Fruit fly (Drosophila melanogaster) whole organism, embryonic: ENCODE data around the gene CG2865.

Experiments used
- Blimp-1 ChIP-seq: fragments of 200-800 bp; sonication (Bioruptor generic); optimal IDR thresholded peaks from 3 replicates; lab custom pipeline; 2018; ENCODE audit warnings: missing biosample characterization, missing genetic modification characterization, mild to moderate bottlenecking, moderate library complexity, missing genetic modification reagents
- CG10321 ChIP-seq: fragments of 200-800 bp; sonication (Bioruptor generic); IDR thresholded peaks from 2 replicates; pipeline ENCODE4 v1.3.6; 2022; ENCODE audit warnings: missing biosample characterization, missing genetic modification characterization
- CG10366 ChIP-seq: fragments of 200-800 bp; sonication (Bioruptor generic); IDR thresholded peaks from 2 replicates; pipeline ENCODE4 v1.3.6; 2022; ENCODE audit warnings: missing biosample characterization, missing genetic modification characterization
- CG11398 ChIP-seq: fragments of 200-800 bp; sonication (Bioruptor generic); optimal IDR thresholded peaks from 2 replicates; lab custom pipeline; 2016; ENCODE audit warnings: missing biosample characterization, missing genetic modification characterization
- CG14050 ChIP-seq: fragments of 200-800 bp; sonication (Bioruptor generic); IDR thresholded peaks from 3 replicates; pipeline ENCODE4 v1.3.6; 2022; ENCODE audit warnings: missing biosample characterization, missing genetic modification characterization
- CG1529 ChIP-seq: fragments of 200-800 bp; sonication (Bioruptor generic); optimal IDR thresholded peaks from 3 replicates; lab custom pipeline; 2018; ENCODE audit warnings: missing biosample characterization, missing genetic modification characterization
- CG15479 ChIP-seq: fragments of 200-800 bp; sonication (Bioruptor generic); optimal IDR thresholded peaks from 3 replicates; lab custom pipeline; 2019; ENCODE audit warnings: missing biosample characterization, mild to moderate bottlenecking, missing genetic modification characterization, moderate library complexity
- CG1647 ChIP-seq: fragments of 200-800 bp; sonication (Bioruptor generic); optimal IDR thresholded peaks from 3 replicates; lab custom pipeline; 2016; ENCODE audit warnings: missing biosample characterization, missing genetic modification characterization
- CG17385 ChIP-seq: fragments of 200-800 bp; sonication (Bioruptor generic); optimal IDR thresholded peaks from 3 replicates; lab custom pipeline; 2018; ENCODE audit warnings: missing biosample characterization, mild to moderate bottlenecking, missing genetic modification characterization
- CG17612 ChIP-seq: fragments of 200-800 bp; sonication (Bioruptor generic); IDR thresholded peaks from 2 replicates; pipeline ENCODE4 v1.3.6; 2022; ENCODE audit warnings: missing biosample characterization, missing genetic modification characterization
- CG18599 ChIP-seq: fragments of 200-800 bp; sonication (Bioruptor generic); optimal IDR thresholded peaks from 3 replicates; lab custom pipeline; 2017; ENCODE audit warnings: missing biosample characterization, missing genetic modification characterization, mild to moderate bottlenecking, moderate library complexity, missing genetic modification reagents
- CG18619 ChIP-seq: fragments of 200-800 bp; sonication (Bioruptor generic); optimal IDR thresholded peaks from 3 replicates; lab custom pipeline; 2017; ENCODE audit warnings: missing biosample characterization, mild to moderate bottlenecking, missing genetic modification characterization
- CG2875 ChIP-seq: fragments of 200-800 bp; sonication (Bioruptor generic); optimal IDR thresholded peaks from 2 replicates; lab custom pipeline; 2017; ENCODE audit warnings: missing biosample characterization, mild to moderate bottlenecking, missing genetic modification characterization, missing genetic modification reagents
- CG30431 ChIP-seq: fragments of 200-800 bp; sonication (Bioruptor generic); optimal IDR thresholded peaks from 2 replicates; lab custom pipeline; 2017; ENCODE audit warnings: missing biosample characterization, missing genetic modification characterization
- CG32772 ChIP-seq: fragments of 200-800 bp; sonication (Bioruptor generic); IDR thresholded peaks from 2 replicates; pipeline ENCODE4 v1.3.6; 2022; ENCODE audit warnings: missing biosample characterization, missing genetic modification characterization
- CG34422 ChIP-seq: fragments of 200-800 bp; sonication (Bioruptor generic); IDR thresholded peaks from 3 replicates; pipeline ENCODE4 v1.3.6; 2022; ENCODE audit warnings: missing biosample characterization, missing genetic modification characterization
- CG3847 ChIP-seq: fragments of 200-800 bp; sonication (Bioruptor generic); IDR thresholded peaks from 2 replicates; pipeline ENCODE4 v1.3.6; 2022; ENCODE audit warnings: missing biosample characterization, missing genetic modification characterization
- CG43689 ChIP-seq: fragments of 200-800 bp; sonication (Bioruptor generic); IDR thresholded peaks from 2 replicates; pipeline ENCODE4 v1.3.6; 2022; ENCODE audit warnings: missing biosample characterization, missing genetic modification characterization
- CG5180 ChIP-seq: fragments of 200-800 bp; sonication (Bioruptor generic); optimal IDR thresholded peaks from 3 replicates; lab custom pipeline; 2017; ENCODE audit warnings: missing biosample characterization, missing genetic modification characterization, mild to moderate bottlenecking, moderate library complexity, missing genetic modification reagents
- CG6254 ChIP-seq: fragments of 200-800 bp; sonication (Bioruptor generic); optimal IDR thresholded peaks from 3 replicates; lab custom pipeline; 2017; ENCODE audit warnings: mild to moderate bottlenecking, missing biosample characterization, missing genetic modification reagents, missing genetic modification characterization
- CG7987 ChIP-seq: fragments of 200-800 bp; sonication (Bioruptor generic); optimal IDR thresholded peaks from 2 replicates; lab custom pipeline; 2018; ENCODE audit warnings: missing biosample characterization, mild to moderate bottlenecking, missing genetic modification characterization, moderate library complexity
- CG8290 ChIP-seq, 3 experiments: fragments of 200-800 bp; sonication (Bioruptor generic); optimal IDR thresholded peaks; 2 replicates each; lab custom pipeline; 2016 to 2019; ENCODE audit warnings: missing biosample characterization in 3 of 3, missing genetic modification characterization in 3 of 3, mild to moderate bottlenecking in 2 of 3, moderate library complexity in 1 of 3
- CG8944 ChIP-seq: fragments of 200-800 bp; sonication (Bioruptor generic); optimal IDR thresholded peaks from 3 replicates; lab custom pipeline; 2016; ENCODE audit warnings: missing biosample characterization, missing genetic modification characterization
- Dll ChIP-seq: fragments of 200-800 bp; sonication (Bioruptor generic); IDR thresholded peaks from 4 replicates; pipeline ENCODE4 v1.3.6; 2022; ENCODE audit warnings: missing biosample characterization, missing genetic modification characterization; ENCODE audit not compliant: partially characterized antibody
- E2f2 ChIP-seq: fragments of 200-800 bp; sonication (Bioruptor generic); IDR thresholded peaks from 2 replicates; pipeline ENCODE4 v1.3.6; 2022; ENCODE audit warnings: missing biosample characterization, missing genetic modification characterization
- Lpt ChIP-seq: fragments of >200 bp; optimal IDR thresholded peaks from 2 replicates; lab custom pipeline; 2018; ENCODE audit warnings: missing biosample characterization, missing genetic modification characterization
- MTF-1 ChIP-seq: fragments of 200-800 bp; sonication (Bioruptor generic); optimal IDR thresholded peaks from 2 replicates; lab custom pipeline; 2018; ENCODE audit warnings: missing biosample characterization, mild to moderate bottlenecking, missing genetic modification characterization, borderline replicate concordance
- Mrtf ChIP-seq: fragments of 200-800 bp; sonication (Bioruptor generic); IDR thresholded peaks from 3 replicates; pipeline ENCODE4 v1.3.6; 2022; ENCODE audit warnings: missing biosample characterization, missing genetic modification characterization
- Nf-YC ChIP-seq: fragments of 200-800 bp; optimal IDR thresholded peaks from 3 replicates; lab custom pipeline; 2019; ENCODE audit warnings: missing biosample characterization, mild to moderate bottlenecking, missing genetic modification characterization, moderate library complexity
- Oli ChIP-seq: fragments of 200-800 bp; sonication (Bioruptor generic); optimal IDR thresholded peaks from 2 replicates; lab custom pipeline; 2018; ENCODE audit warnings: missing biosample characterization, mild to moderate bottlenecking, missing genetic modification characterization, moderate library complexity
- Poxn ChIP-seq: fragments of 200-800 bp; sonication (Bioruptor generic); IDR thresholded peaks from 2 replicates; pipeline ENCODE4 v1.3.6; 2022; ENCODE audit warnings: missing biosample characterization, missing genetic modification characterization
- Rfx ChIP-seq: fragments of 200-800 bp; sonication (Bioruptor generic); IDR thresholded peaks from 2 replicates; pipeline ENCODE4 v1.3.6; 2022; ENCODE audit warnings: missing biosample characterization, missing genetic modification characterization
- Trl ChIP-seq, 3 experiments: fragments of >200 bp in 2 of 3; fragments of 200-800 bp in 1 of 3; sonication (Bioruptor generic) in 1 of 3; optimal IDR thresholded peaks; 2 replicates in 1 of 3; 3 replicates in 2 of 3; lab custom pipeline; 2016 to 2017; ENCODE audit warnings: missing biosample characterization in 1 of 3, missing genetic modification characterization in 1 of 3
- ap ChIP-seq: fragments of 200-800 bp; sonication (Bioruptor generic); IDR thresholded peaks from 2 replicates; pipeline ENCODE4 v1.3.6; 2022; ENCODE audit warnings: missing biosample characterization, missing genetic modification characterization
- bbx ChIP-seq: fragments of 200-800 bp; sonication (Bioruptor generic); IDR thresholded peaks from 2 replicates; pipeline ENCODE4 v1.3.6; 2022; ENCODE audit warnings: missing biosample characterization, missing genetic modification characterization; ENCODE audit not compliant: partially characterized antibody
- crc ChIP-seq: fragments of 200-800 bp; sonication (Bioruptor generic); optimal IDR thresholded peaks from 2 replicates; lab custom pipeline; 2016; ENCODE audit warnings: missing biosample characterization, missing genetic modification characterization
- ems ChIP-seq: fragments of 200-800 bp; sonication (Bioruptor generic); optimal IDR thresholded peaks from 3 replicates; lab custom pipeline; 2016; ENCODE audit warnings: missing biosample characterization, missing genetic modification characterization
- ham ChIP-seq: fragments of 200-800 bp; sonication (Bioruptor generic); IDR thresholded peaks from 2 replicates; pipeline ENCODE4 v1.3.6; 2022; ENCODE audit warnings: missing biosample characterization, missing genetic modification characterization
- lilli ChIP-seq: fragments of 200-800 bp; sonication (Bioruptor generic); optimal IDR thresholded peaks from 3 replicates; lab custom pipeline; 2016; ENCODE audit warnings: missing biosample characterization, missing genetic modification characterization
- nom ChIP-seq: fragments of 200-800 bp; sonication (Bioruptor generic); optimal IDR thresholded peaks from 2 replicates; lab custom pipeline; 2017; ENCODE audit warnings: missing biosample characterization, missing genetic modification characterization, mild to moderate bottlenecking, moderate library complexity, missing genetic modification reagents
- pho ChIP-seq: fragments of 200-800 bp; sonication (Bioruptor generic); optimal IDR thresholded peaks from 2 replicates; lab custom pipeline; 2016; ENCODE audit warnings: missing biosample characterization, missing genetic modification characterization
- pnt ChIP-seq: fragments of 200-800 bp; sonication (Bioruptor generic); optimal IDR thresholded peaks from 3 replicates; lab custom pipeline; 2016; ENCODE audit warnings: missing biosample characterization, missing genetic modification characterization
- pros ChIP-seq: fragments of 200-800 bp; sonication (Bioruptor generic); optimal IDR thresholded peaks from 3 replicates; lab custom pipeline; 2019; ENCODE audit warnings: missing biosample characterization, mild to moderate bottlenecking, missing genetic modification characterization, moderate library complexity
- repo ChIP-seq: fragments of 200-800 bp; sonication (Bioruptor generic); optimal IDR thresholded peaks from 2 replicates; lab custom pipeline; 2016; ENCODE audit warnings: missing biosample characterization, missing genetic modification characterization
- toy ChIP-seq: fragments of 200-800 bp; sonication (Bioruptor generic); IDR thresholded peaks from 2 replicates; pipeline ENCODE4 v1.3.6; 2022; ENCODE audit warnings: missing biosample characterization, missing genetic modification characterization
- tup ChIP-seq: fragments of 200-800 bp; sonication (Bioruptor generic); optimal IDR thresholded peaks from 2 replicates; lab custom pipeline; 2016; ENCODE audit warnings: missing biosample characterization, mild to moderate bottlenecking, missing genetic modification characterization, moderate library complexity
- twi ChIP-seq: fragments of 200-800 bp; optimal IDR thresholded peaks from 2 replicates; lab custom pipeline; 2019; ENCODE audit warnings: missing biosample characterization, mild to moderate bottlenecking, missing genetic modification characterization, moderate library complexity
- unc-4 ChIP-seq: fragments of 200-800 bp; sonication (Bioruptor generic); IDR thresholded peaks from 2 replicates; pipeline ENCODE4 v1.3.6; 2022; ENCODE audit warnings: missing biosample characterization, missing genetic modification characterization; ENCODE audit not compliant: partially characterized antibody
- zf30C ChIP-seq: fragments of 200-800 bp; sonication (Bioruptor generic); optimal IDR thresholded peaks from 3 replicates; lab custom pipeline; 2018; ENCODE audit warnings: missing biosample characterization, mild to moderate bottlenecking, missing genetic modification characterization

CG2865 gene

DNA sequence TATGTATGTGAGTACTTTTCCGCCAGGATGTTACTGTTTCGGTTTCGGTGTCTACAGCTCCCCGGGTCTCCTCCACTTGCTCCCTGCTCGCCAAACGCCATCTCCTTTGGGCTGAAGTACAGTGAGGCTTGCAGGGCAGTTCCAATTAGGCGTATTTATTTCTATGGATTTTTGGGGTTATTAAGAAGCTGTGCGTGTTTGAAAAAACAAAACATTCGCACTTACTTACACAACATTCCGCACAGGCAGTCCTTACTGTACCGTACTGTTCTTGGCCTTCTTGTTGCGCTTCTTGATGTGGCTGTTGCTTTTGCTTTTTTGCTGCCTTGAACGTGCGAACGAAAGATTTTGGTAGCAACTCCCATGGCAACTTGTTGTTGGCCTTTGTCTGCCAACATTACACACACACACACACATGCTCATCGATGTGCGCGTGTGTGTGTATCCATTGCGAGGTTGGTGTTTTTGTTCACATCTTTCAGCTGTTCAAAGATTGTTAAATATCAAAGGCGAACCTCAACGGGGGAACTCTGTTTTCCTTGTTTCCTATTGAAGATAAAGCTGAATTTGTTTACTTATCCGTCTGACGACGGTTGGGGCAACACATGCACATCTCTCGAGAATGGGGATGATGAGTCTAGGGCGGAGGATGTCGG lies 28.8 kb upstream of the CG2865 start (continued):
- TF ChIP-seq twi (peak; percentile 21), CG18599 (peak; percentile 73), unc-4 (GFP tag; lab: Robert Waterston, UW) (no peak), Lpt (no peak), CG18619 (GFP tag; lab: Kevin White, UChicago) (peak; percentile 36), pnt (peak; percentile 44), CG17385 (peak; percentile 36), CG3847 (GFP tag; lab: Robert Waterston, UW) (peak; percentile 49; the same call in 1 of the 2 replicates), CG7987 (no peak), tup (GFP tag; lab: Kevin White, UChicago) (no peak), CG17612 (GFP tag; lab: Robert Waterston, UW) (no peak), E2f2 (GFP tag; lab: Robert Waterston, UW) (peak; percentile 41; the same call in 1 of the 2 replicates), nom (peak; percentile 63), CG5180 (GFP tag; lab: Kevin White, UChicago) (no peak), pros (no peak), Poxn (no peak), CG8290 (GFP tag; optimal IDR thresholded peaks at IDR 0.05; lab: Kevin White, UChicago) (no peak), CG8290 (tag; optimal IDR thresholded peaks at IDR 0.05; lab: Kevin White, UChicago) (peak in 1 of 2 experiments; percentile 69), CG30431 (GFP tag; lab: Kevin White, UChicago) (peak; percentile 2), Oli (tag; lab: Kevin White, UChicago) (peak; percentile 49), ham (GFP tag; lab: Robert Waterston, UW) (no peak), CG2875 (no peak), ems (GFP tag; lab: Kevin White, UChicago) (no peak), Trl (optimal IDR thresholded peaks at IDR 0.05; lab: Kevin White, UChicago) (no peak), Trl (GFP tag; optimal IDR thresholded peaks at IDR 0.05; lab: Kevin White, UChicago) (peak; percentile 44), CG1647 (GFP tag; lab: Kevin White, UChicago) (no peak), zf30C (GFP tag; lab: Kevin White, UChicago) (no peak), CG14050 (GFP tag; lab: Robert Waterston, UW) (peak; percentile 70), lilli (GFP tag; lab: Kevin White, UChicago) (peak; percentile 65), CG1529 (GFP tag; lab: Kevin White, UChicago) (peak; percentile 2), CG10366 (peak; percentile 65), CG43689 (GFP tag; lab: Robert Waterston, UW) (no peak), CG11398 (GFP tag; lab: Kevin White, UChicago) (peak; percentile 17), Blimp-1 (no peak), CG15479 (GFP tag; lab: Kevin White, UChicago) (no peak), CG6254 (GFP tag; lab: Kevin White, UChicago) (no peak), CG10321 (GFP tag; lab: Robert Waterston, UW) (no peak), toy (GFP tag; lab: Robert Waterston, UW) (no peak), CG34422 (GFP tag; lab: Robert Waterston, UW) (peak; percentile 58; the same call in 2 of the 3 replicates), crc (GFP tag; lab: Kevin White, UChicago) (no peak), repo (GFP tag; lab: Kevin White, UChicago) (no peak), ap (GFP tag; lab: Robert Waterston, UW) (peak; percentile 50; the same call in 1 of the 2 replicates), CG8944 (peak; percentile 59), MTF-1 (GFP tag; lab: Kevin White, UChicago) (no peak), CG32772 (peak; percentile 72), Dll (GFP tag; lab: Robert Waterston, UW) (no peak), bbx (GFP tag; lab: Robert Waterston, UW) (no peak), Mrtf (GFP tag; lab: Robert Waterston, UW) (0 out of 3 replicates have a peak, but pooled peaks have one; percentile 56), Rfx (GFP tag; lab: Robert Waterston, UW) (peak; percentile 56; the same call in 1 of the 2 replicates), pho (GFP tag; lab: Kevin White, UChicago) (peak; percentile 28), Nf-YC (tag; lab: Kevin White, UChicago) (no peak)
